Worm (Caenorhabditis elegans): Measurements from ENCODE around the gene Y38F1A.1.

ce11 chrII:12961293-12961692 lies 6.7 kb upstream of the Y38F1A.1 start:
- TF ChIP-seq sdz-38 (tag; optimal IDR thresholded peaks at IDR 0.05) (no peak), egl-44 (GFP tag; IDR thresholded peaks at IDR 0.05) (no peak), unc-62 (GFP tag; optimal IDR thresholded peaks at IDR 0.05) (no peak), B0336.3 (GFP tag; IDR thresholded peaks at IDR 0.05) (no peak), lsy-27 (tag; optimal IDR thresholded peaks at IDR 0.05; ENCODE audit: borderline replicate concordance, insufficient read depth) (no peak), attf-5 (GFP tag; optimal IDR thresholded peaks at IDR 0.05) (no peak)

Measured in whole organism, young adult.